Worm (Caenorhabditis elegans) whole organism, L4/young adult: ENCODE data around the gene adr-2.

Source experiments
- dao-5 ChIP-seq: sonication (generic microtip); optimal IDR thresholded peaks from 2 replicates; lab custom pipeline; 2016; ENCODE audit warnings: missing genotype, missing genetic modification characterization, moderate library complexity, missing compliant biosample characterization
- him-1 ChIP-seq: sonication (generic microtip); optimal IDR thresholded peaks from 2 replicates; lab custom pipeline; 2016; ENCODE audit warnings: missing genotype, missing genetic modification reagents, missing genetic modification characterization, missing compliant biosample characterization

ce11 chrIII:7277228-7277627, 44.5 kb upstream of the adr-2 start, which contains the start of the genes spot-1 and B0361.11:
- TF ChIP-seq dao-5 (tag; lab: Kevin White, UChicago) (no peak), him-1 (tag; lab: Kevin White, UChicago) (no peak)
